Fruit fly (Drosophila melanogaster) whole organism, embryonic: ENCODE measurements around the gene AstA-R1.

ENCODE experiments used
- Antp ChIP-seq: fragments of 200-800 bp; sonication (Bioruptor generic); optimal IDR thresholded peaks from 3 replicates; lab custom pipeline; 2016; ENCODE audit warnings: missing biosample characterization, missing genetic modification characterization
- Asciz ChIP-seq: fragments of 200-800 bp; sonication (Bioruptor generic); optimal IDR thresholded peaks from 2 replicates; lab custom pipeline; 2017; ENCODE audit warnings: missing biosample characterization, mild to moderate bottlenecking, missing genetic modification characterization, missing genetic modification reagents
- Atf6 ChIP-seq: fragments of 200-800 bp; sonication (Bioruptor generic); IDR thresholded peaks from 2 replicates; pipeline ENCODE4 v1.3.6; 2022; ENCODE audit warnings: missing biosample characterization, missing genetic modification characterization
- Bgb ChIP-seq: fragments of 200-800 bp; sonication (Bioruptor generic); IDR thresholded peaks from 2 replicates; pipeline ENCODE4 v1.3.6; 2022; ENCODE audit warnings: missing biosample characterization, missing genetic modification characterization; ENCODE audit not compliant: partially characterized antibody
- Bteb2 ChIP-seq: fragments of 200-800 bp; sonication (Bioruptor generic); optimal IDR thresholded peaks from 2 replicates; lab custom pipeline; 2016; ENCODE audit warnings: missing biosample characterization, missing genetic modification characterization
- CG11696 ChIP-seq: fragments of 200-800 bp; sonication (Bioruptor generic); IDR thresholded peaks from 2 replicates; pipeline ENCODE4 v1.3.6; 2022; ENCODE audit warnings: missing biosample characterization, missing genetic modification characterization
- CG12071 ChIP-seq: fragments of 200-800 bp; sonication (Bioruptor generic); optimal IDR thresholded peaks from 3 replicates; lab custom pipeline; 2018; ENCODE audit warnings: missing biosample characterization, mild to moderate bottlenecking, missing genetic modification characterization
- CG12104 ChIP-seq: fragments of 200-800 bp; sonication (Bioruptor generic); optimal IDR thresholded peaks from 3 replicates; lab custom pipeline; 2016; ENCODE audit warnings: missing biosample characterization, missing genetic modification characterization
- CG12236 ChIP-seq: fragments of 200-800 bp; sonication (Bioruptor generic); optimal IDR thresholded peaks from 2 replicates; lab custom pipeline; 2016; ENCODE audit warnings: missing biosample characterization, missing genetic modification characterization
- CG12391 ChIP-seq: fragments of 200-800 bp; sonication (Bioruptor generic); optimal IDR thresholded peaks from 3 replicates; lab custom pipeline; 2018; ENCODE audit warnings: missing biosample characterization, mild to moderate bottlenecking, missing genetic modification characterization, moderate library complexity
- CG14667 ChIP-seq: fragments of 200-800 bp; sonication (Bioruptor generic); IDR thresholded peaks from 2 replicates; pipeline ENCODE4 v1.3.6; 2022; ENCODE audit warnings: missing biosample characterization, missing genetic modification characterization
- CG15269 ChIP-seq: fragments of 200-800 bp; sonication (Bioruptor generic); optimal IDR thresholded peaks from 2 replicates; lab custom pipeline; 2018; ENCODE audit warnings: missing biosample characterization, mild to moderate bottlenecking, missing genetic modification characterization, moderate library complexity
- CG17328 ChIP-seq: fragments of 200-800 bp; sonication (Bioruptor generic); IDR thresholded peaks from 2 replicates; pipeline ENCODE4 v1.3.6; 2022; ENCODE audit warnings: missing biosample characterization, missing genetic modification characterization
- CG17829 ChIP-seq: fragments of 200-800 bp; optimal IDR thresholded peaks from 2 replicates; lab custom pipeline; 2019; ENCODE audit warnings: missing biosample characterization, mild to moderate bottlenecking, missing genetic modification characterization, moderate library complexity
- CG17912 ChIP-seq: fragments of 200-800 bp; sonication (Bioruptor generic); optimal IDR thresholded peaks from 2 replicates; lab custom pipeline; 2018; ENCODE audit warnings: missing biosample characterization, mild to moderate bottlenecking, missing genetic modification characterization
- CG18011 ChIP-seq: fragments of 200-800 bp; sonication (Bioruptor generic); optimal IDR thresholded peaks from 2 replicates; lab custom pipeline; 2017; ENCODE audit warnings: missing biosample characterization, missing genetic modification characterization, mild to moderate bottlenecking, moderate library complexity, missing genotype
- CG3407 ChIP-seq: fragments of 200-800 bp; sonication (Bioruptor generic); optimal IDR thresholded peaks from 2 replicates; lab custom pipeline; 2018; ENCODE audit warnings: missing biosample characterization, mild to moderate bottlenecking, missing genetic modification characterization
- CG34224 ChIP-seq: fragments of 200-800 bp; sonication (Bioruptor generic); IDR thresholded peaks from 3 replicates; pipeline ENCODE4 v1.3.6; 2022; ENCODE audit warnings: missing biosample characterization, missing genetic modification characterization; ENCODE audit not compliant: partially characterized antibody
- CG6272 ChIP-seq: fragments of 200-800 bp; sonication (Bioruptor generic); IDR thresholded peaks from 2 replicates; pipeline ENCODE4 v1.3.6; 2022; ENCODE audit warnings: missing biosample characterization, missing genetic modification characterization
- CG6813 ChIP-seq: fragments of 200-800 bp; sonication (Bioruptor generic); optimal IDR thresholded peaks from 2 replicates; lab custom pipeline; 2017; ENCODE audit warnings: missing biosample characterization, missing genetic modification characterization, mild to moderate bottlenecking, moderate library complexity, missing genetic modification reagents
- CG9609 ChIP-seq: fragments of 200-800 bp; sonication (Bioruptor generic); optimal IDR thresholded peaks from 3 replicates; lab custom pipeline; 2016; ENCODE audit warnings: missing biosample characterization, missing genetic modification characterization
- Fer2 ChIP-seq: fragments of 200-800 bp; sonication (Bioruptor generic); optimal IDR thresholded peaks from 2 replicates; lab custom pipeline; 2018; ENCODE audit warnings: missing biosample characterization, mild to moderate bottlenecking, missing genetic modification characterization, moderate library complexity
- Gsc ChIP-seq: fragments of 200-800 bp; sonication (Bioruptor generic); IDR thresholded peaks from 2 replicates; pipeline ENCODE4 v1.3.6; 2022; ENCODE audit warnings: missing biosample characterization, missing genetic modification characterization
- Gug ChIP-seq: fragments of 200-800 bp; sonication (Bioruptor generic); IDR thresholded peaks from 4 replicates; pipeline ENCODE4 v1.3.6; 2022; ENCODE audit warnings: missing biosample characterization, missing genetic modification characterization
- HLH3B ChIP-seq: fragments of 200-800 bp; sonication (Bioruptor generic); IDR thresholded peaks from 2 replicates; pipeline ENCODE4 v1.3.6; 2022; ENCODE audit warnings: missing biosample characterization, missing genetic modification characterization
- Hand ChIP-seq: fragments of 200-800 bp; sonication (Bioruptor generic); optimal IDR thresholded peaks from 2 replicates; lab custom pipeline; 2017; ENCODE audit warnings: mild to moderate bottlenecking, missing biosample characterization, missing genetic modification reagents, missing genetic modification characterization
- Lpt ChIP-seq: fragments of >200 bp; optimal IDR thresholded peaks from 2 replicates; lab custom pipeline; 2018; ENCODE audit warnings: missing biosample characterization, missing genetic modification characterization
- MESR4 ChIP-seq: fragments of 200-800 bp; sonication (Bioruptor generic); optimal IDR thresholded peaks from 2 replicates; lab custom pipeline; 2018; ENCODE audit warnings: missing biosample characterization, mild to moderate bottlenecking, missing genetic modification characterization, moderate library complexity
- Mes4 ChIP-seq: fragments of 200-800 bp; sonication (Bioruptor generic); optimal IDR thresholded peaks from 2 replicates; lab custom pipeline; 2016; ENCODE audit warnings: missing biosample characterization, missing genetic modification characterization
- Scr ChIP-seq: fragments of 200-800 bp; sonication (Bioruptor generic); IDR thresholded peaks from 2 replicates; pipeline ENCODE4 v1.3.6; 2022; ENCODE audit warnings: missing biosample characterization, missing genetic modification characterization; ENCODE audit not compliant: partially characterized antibody
- Sin3A ChIP-seq: fragments of >200 bp; optimal IDR thresholded peaks from 2 replicates; lab custom pipeline; 2018
- Sry-β ChIP-seq: fragments of 200-800 bp; sonication (Bioruptor generic); optimal IDR thresholded peaks from 2 replicates; lab custom pipeline; 2018; ENCODE audit warnings: missing biosample characterization, mild to moderate bottlenecking, missing genetic modification characterization, moderate library complexity
- TFAM ChIP-seq: fragments of 200-800 bp; sonication (Bioruptor generic); optimal IDR thresholded peaks from 2 replicates; lab custom pipeline; 2017; ENCODE audit warnings: missing biosample characterization, missing genetic modification characterization, inconsistent platforms
- cato ChIP-seq: fragments of 200-800 bp; sonication (Bioruptor generic); optimal IDR thresholded peaks from 2 replicates; lab custom pipeline; 2016; ENCODE audit warnings: missing biosample characterization, missing genetic modification characterization, borderline replicate concordance
- chinmo ChIP-seq: fragments of 200-800 bp; sonication (Bioruptor generic); IDR thresholded peaks from 4 replicates; pipeline ENCODE4 v1.3.6; 2022; ENCODE audit warnings: missing biosample characterization, missing genetic modification characterization; ENCODE audit not compliant: partially characterized antibody
- dysf ChIP-seq: fragments of 200-800 bp; sonication (Bioruptor generic); IDR thresholded peaks from 3 replicates; pipeline ENCODE4 v1.3.6; 2022; ENCODE audit warnings: missing biosample characterization, missing genetic modification characterization
- esg ChIP-seq: fragments of 200-800 bp; sonication (Bioruptor generic); conservative IDR thresholded peaks from 2 replicates; pipeline ENCODE4 v1.3.6; 2022; ENCODE audit warnings: missing biosample characterization, missing genetic modification characterization
- gfzf ChIP-seq: fragments of 200-800 bp; sonication (Bioruptor generic); optimal IDR thresholded peaks from 2 replicates; lab custom pipeline; 2016; ENCODE audit warnings: missing biosample characterization, mild to moderate bottlenecking, missing genetic modification characterization, moderate library complexity
- ken ChIP-seq: fragments of 200-800 bp; sonication (Bioruptor generic); IDR thresholded peaks from 3 replicates; pipeline ENCODE4 v1.3.6; 2022; ENCODE audit warnings: missing biosample characterization, missing genetic modification characterization
- seq ChIP-seq: fragments of 200-800 bp; sonication (Bioruptor generic); IDR thresholded peaks from 2 replicates; pipeline ENCODE4 v1.3.6; 2022; ENCODE audit warnings: missing biosample characterization, missing genetic modification characterization
- stwl ChIP-seq: fragments of 200-800 bp; sonication (Bioruptor generic); optimal IDR thresholded peaks from 3 replicates; lab custom pipeline; 2018; ENCODE audit warnings: missing biosample characterization, mild to moderate bottlenecking, missing genetic modification characterization, moderate library complexity
- sug ChIP-seq: fragments of 200-800 bp; optimal IDR thresholded peaks from 2 replicates; lab custom pipeline; 2019; ENCODE audit warnings: missing biosample characterization, mild to moderate bottlenecking, missing genetic modification characterization, moderate library complexity
- tin ChIP-seq: fragments of 200-800 bp; sonication (Bioruptor generic); optimal IDR thresholded peaks from 3 replicates; lab custom pipeline; 2016; ENCODE audit warnings: missing biosample characterization, missing genetic modification characterization
- tio ChIP-seq: fragments of 200-800 bp; sonication (Bioruptor generic); optimal IDR thresholded peaks from 2 replicates; lab custom pipeline; 2017; ENCODE audit warnings: missing biosample characterization, missing genetic modification characterization, inconsistent platforms
- tna ChIP-seq: fragments of 200-800 bp; sonication (Bioruptor generic); IDR thresholded peaks from 2 replicates; pipeline ENCODE4 v1.3.6; 2022; ENCODE audit warnings: missing biosample characterization, missing genetic modification characterization; ENCODE audit not compliant: partially characterized antibody
- twi ChIP-seq: fragments of 200-800 bp; optimal IDR thresholded peaks from 2 replicates; lab custom pipeline; 2019; ENCODE audit warnings: missing biosample characterization, mild to moderate bottlenecking, missing genetic modification characterization, moderate library complexity
- unpg ChIP-seq: fragments of 200-800 bp; sonication (Bioruptor generic); optimal IDR thresholded peaks from 3 replicates; lab custom pipeline; 2018; ENCODE audit warnings: missing biosample characterization, mild to moderate bottlenecking, missing genetic modification characterization, moderate library complexity
- wdn ChIP-seq: fragments of 200-800 bp; sonication (Bioruptor generic); IDR thresholded peaks from 2 replicates; pipeline ENCODE4 v1.3.6; 2022; ENCODE audit warnings: missing biosample characterization, missing genetic modification characterization
- zfh2 ChIP-seq: fragments of 200-800 bp; sonication (Bioruptor generic); optimal IDR thresholded peaks from 2 replicates; lab custom pipeline; 2016; ENCODE audit warnings: missing biosample characterization, missing genetic modification characterization

AstA-R1 gene

DNA sequence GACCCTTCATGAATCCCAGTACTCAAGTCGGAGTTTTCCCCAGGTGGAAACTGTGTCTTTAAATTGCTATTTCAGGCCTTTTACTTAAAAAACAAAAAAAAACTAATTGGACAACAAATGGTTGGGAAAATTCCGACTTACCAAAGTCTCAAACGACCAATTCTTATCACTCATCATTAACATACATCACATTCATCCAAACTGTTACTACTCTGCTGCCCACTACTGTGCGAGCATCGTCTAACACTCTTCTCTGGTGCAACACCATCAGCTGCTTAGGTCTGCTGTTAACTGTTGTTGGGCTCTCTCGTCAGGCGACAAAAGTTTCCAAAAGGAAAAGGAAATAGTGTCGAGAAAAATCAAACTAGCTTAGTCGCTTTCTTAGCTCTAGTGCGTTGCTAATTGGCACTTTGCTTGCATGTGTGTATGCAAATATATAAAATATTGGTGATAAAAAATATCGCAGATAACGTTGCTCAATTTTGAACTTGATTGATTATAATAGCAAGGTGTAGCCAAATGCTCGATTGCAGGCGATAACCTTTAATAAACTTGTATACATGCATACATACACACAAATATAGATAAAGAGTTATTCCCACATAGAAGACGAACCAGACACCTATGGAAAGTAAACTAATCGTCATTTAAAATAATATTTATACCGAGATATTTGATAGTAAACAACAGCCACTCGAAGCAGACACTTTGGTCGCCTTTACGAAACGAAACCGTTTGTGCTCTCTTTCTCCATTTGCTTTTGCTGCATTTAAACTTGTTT is 119.8 kb downstream of the AstA-R1 start (continued):
- TF ChIP-seq stwl (no peak), CG15269 (tag; lab: Kevin White, UChicago) (peak; percentile 48), Lpt (GFP tag; lab: Kevin White, UChicago) (no peak), twi (peak; percentile 43), unpg (GFP tag; lab: Kevin White, UChicago) (peak; percentile 34), Bgb (GFP tag; lab: Robert Waterston, UW) (no peak), CG6272 (GFP tag; lab: Robert Waterston, UW) (no peak), tna (no peak), gfzf (GFP tag; lab: Kevin White, UChicago) (no peak), wdn (GFP tag; lab: Robert Waterston, UW) (no peak), Asciz (peak; percentile 41), CG12071 (GFP tag; lab: Kevin White, UChicago) (no peak), Sry-β (GFP tag; lab: Kevin White, UChicago) (peak; percentile 29), tio (peak; percentile 64), Gsc (no peak), CG3407 (peak; percentile 28), zfh2 (GFP tag; lab: Kevin White, UChicago) (no peak), Bteb2 (GFP tag; lab: Kevin White, UChicago) (no peak), Atf6 (no peak), sug (tag; lab: Kevin White, UChicago) (no peak), MESR4 (no peak), CG17328 (GFP tag; lab: Robert Waterston, UW) (no peak), CG14667 (GFP tag; lab: Robert Waterston, UW) (no peak; the same call in 1 of the 2 replicates), HLH3B (no peak), Scr (GFP tag; lab: Robert Waterston, UW) (no peak), dysf (GFP tag; lab: Robert Waterston, UW) (0 out of 3 replicates have a peak, but pooled peaks have one; percentile 7), CG9609 (GFP tag; lab: Kevin White, UChicago) (peak; percentile 17), Sin3A (lab: Kevin White, UChicago) (no peak), CG17912 (GFP tag; lab: Kevin White, UChicago) (no peak), Gug (GFP tag; lab: Robert Waterston, UW) (0 out of 4 replicates have a peak, but pooled peaks have one; percentile 3), CG17829 (tag; lab: Kevin White, UChicago) (peak; percentile 55), CG12236 (peak; percentile 49), Hand (GFP tag; lab: Kevin White, UChicago) (no peak), CG6813 (GFP tag; lab: Kevin White, UChicago) (peak; percentile 13), Antp (peak; percentile 42), cato (GFP tag; lab: Kevin White, UChicago) (peak; percentile 41), CG34224 (GFP tag; lab: Robert Waterston, UW) (no peak), CG11696 (GFP tag; lab: Robert Waterston, UW) (peak; percentile 84), seq (GFP tag; lab: Robert Waterston, UW) (0 out of 2 replicates have a peak, but pooled peaks have one; percentile 34), Mes4 (GFP tag; lab: Kevin White, UChicago) (peak; percentile 2), CG12391 (tag; lab: Kevin White, UChicago) (peak; percentile 74), chinmo (no peak), Fer2 (tag; lab: Kevin White, UChicago) (no peak), tin (peak; percentile 42), TFAM (GFP tag; lab: Kevin White, UChicago) (no peak), ken (GFP tag; lab: Robert Waterston, UW) (0 out of 3 replicates have a peak, but pooled peaks have one; percentile 53), CG12104 (GFP tag; lab: Kevin White, UChicago) (peak; percentile 53), esg (peak; percentile 15; the same call in 1 of the 2 replicates), CG18011 (GFP tag; lab: Kevin White, UChicago) (peak; percentile 29)
